Fruit fly (Drosophila melanogaster): ENCODE results near the gene CG11037.

CG11037 gene

DNA sequence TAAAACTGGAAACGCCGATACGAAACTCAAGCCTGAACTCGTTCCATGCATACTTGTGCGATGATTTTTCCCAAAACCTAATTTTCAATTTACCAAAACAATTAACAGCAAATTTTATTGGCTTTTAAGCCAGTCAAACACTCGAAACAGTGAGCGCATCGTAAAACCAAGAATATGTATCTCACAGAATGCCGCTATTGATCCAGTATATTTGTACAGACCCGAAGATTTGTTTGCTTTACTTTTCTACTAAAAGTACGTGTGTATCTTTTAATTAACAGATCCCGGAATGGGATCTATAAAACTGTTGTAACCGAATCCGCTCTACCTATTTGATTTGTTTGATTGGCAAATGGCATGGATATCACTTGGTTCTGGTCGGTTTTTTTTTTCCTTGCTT is 7.1 kb downstream of the CG11037 start (continued):
- TF ChIP-seq lov (optimal IDR thresholded peaks at IDR 0.05) (no peak), lov (GFP tag; IDR thresholded peaks at IDR 0.05) (no peak), BEAF-32 (GFP tag; optimal IDR thresholded peaks at IDR 0.05) (no peak), Opbp (GFP tag; IDR thresholded peaks at IDR 0.05; ENCODE audit: partially characterized antibody) (no peak), CG4820 (GFP tag; optimal IDR thresholded peaks at IDR 0.05) (no peak), Deaf1 (tag; optimal IDR thresholded peaks at IDR 0.05) (no peak), NC2β (GFP tag; optimal IDR thresholded peaks at IDR 0.05) (peak; percentile 31), rib (GFP tag; IDR thresholded peaks at IDR 0.05) (no peak), CG31224 (GFP tag; IDR thresholded peaks at IDR 0.05) (no peak), crc (GFP tag; optimal IDR thresholded peaks at IDR 0.05) (no peak), slbo (GFP tag; IDR thresholded peaks at IDR 0.05) (no peak), nerfin-2 (GFP tag; IDR thresholded peaks at IDR 0.05; ENCODE audit: partially characterized antibody) (no peak), CG18262 (tag; optimal IDR thresholded peaks at IDR 0.05) (no peak), CG33213 (GFP tag; optimal IDR thresholded peaks at IDR 0.05) (peak; percentile 8), H15 (GFP tag; IDR thresholded peaks at IDR 0.05) (no peak), CG2199 (GFP tag; IDR thresholded peaks at IDR 0.05) (no peak), CG1024 (GFP tag; IDR thresholded peaks at IDR 0.05) (no peak), phol (tag; optimal IDR thresholded peaks at IDR 0.05) (no peak), CG11695 (GFP tag; IDR thresholded peaks at IDR 0.05) (0 out of 3 replicates have a peak, but pooled peaks have one; percentile 28), CG14050 (GFP tag; IDR thresholded peaks at IDR 0.05) (no peak), jumu (GFP tag; optimal IDR thresholded peaks at IDR 0.05) (no peak), CG2202 (tag; optimal IDR thresholded peaks at IDR 0.05) (peak; percentile 46), Pdp1 (GFP tag; optimal IDR thresholded peaks at IDR 0.05) (no peak), bsh (GFP tag; optimal IDR thresholded peaks at IDR 0.05) (peak in 1 of 2 experiments; percentile 36), CG13296 (GFP tag; optimal IDR thresholded peaks at IDR 0.05) (no peak), cas (GFP tag; IDR thresholded peaks at IDR 0.05) (no peak), ERR (GFP tag; optimal IDR thresholded peaks at IDR 0.05) (no peak), CG8388 (GFP tag; optimal IDR thresholded peaks at IDR 0.05) (no peak), zen2 (GFP tag; IDR thresholded peaks at IDR 0.05; ENCODE audit: partially characterized antibody) (no peak), CG14667 (GFP tag; IDR thresholded peaks at IDR 0.05) (no peak), CG6175 (GFP tag; IDR thresholded peaks at IDR 0.05) (no peak), ewg (GFP tag; optimal IDR thresholded peaks at IDR 0.05) (no peak), stwl (tag; optimal IDR thresholded peaks at IDR 0.05) (no peak), CG4730 (GFP tag; IDR thresholded peaks at IDR 0.05) (no peak), ftz-f1 (GFP tag; optimal IDR thresholded peaks at IDR 0.05) (no peak), Dll (GFP tag; IDR thresholded peaks at IDR 0.05; ENCODE audit: partially characterized antibody) (no peak), hkb (optimal IDR thresholded peaks at IDR 0.05) (no peak), hkb (GFP tag; IDR thresholded peaks at IDR 0.05) (no peak), CG8944 (GFP tag; optimal IDR thresholded peaks at IDR 0.05) (no peak), CG1792 (GFP tag; optimal IDR thresholded peaks at IDR 0.05) (no peak), B-H1 (GFP tag; IDR thresholded peaks at IDR 0.05) (no peak; the same call in 2 of the 3 replicates), CG10431 (GFP tag; optimal IDR thresholded peaks at IDR 0.05) (peak; percentile 36), ap (GFP tag; IDR thresholded peaks at IDR 0.05) (no peak), CG17568 (GFP tag; optimal IDR thresholded peaks at IDR 0.05) (peak; percentile 36), dmrt11E (tag; optimal IDR thresholded peaks at IDR 0.05) (peak; percentile 34), CG12299 (tag; optimal IDR thresholded peaks at IDR 0.05) (no peak), CG15601 (tag; optimal IDR thresholded peaks at IDR 0.05) (peak; percentile 60), CG11085 (GFP tag; IDR thresholded peaks at IDR 0.05) (no peak), slou (GFP tag; optimal IDR thresholded peaks at IDR 0.05) (no peak), lbe (GFP tag; optimal IDR thresholded peaks at IDR 0.05) (no peak), CG17612 (GFP tag; IDR thresholded peaks at IDR 0.05) (no peak), caup (GFP tag; optimal IDR thresholded peaks at IDR 0.05; ENCODE audit: severe bottlenecking) (no peak)
